Fruit fly (Drosophila melanogaster): ENCODE measurements around the gene CG17712.

DNA sequence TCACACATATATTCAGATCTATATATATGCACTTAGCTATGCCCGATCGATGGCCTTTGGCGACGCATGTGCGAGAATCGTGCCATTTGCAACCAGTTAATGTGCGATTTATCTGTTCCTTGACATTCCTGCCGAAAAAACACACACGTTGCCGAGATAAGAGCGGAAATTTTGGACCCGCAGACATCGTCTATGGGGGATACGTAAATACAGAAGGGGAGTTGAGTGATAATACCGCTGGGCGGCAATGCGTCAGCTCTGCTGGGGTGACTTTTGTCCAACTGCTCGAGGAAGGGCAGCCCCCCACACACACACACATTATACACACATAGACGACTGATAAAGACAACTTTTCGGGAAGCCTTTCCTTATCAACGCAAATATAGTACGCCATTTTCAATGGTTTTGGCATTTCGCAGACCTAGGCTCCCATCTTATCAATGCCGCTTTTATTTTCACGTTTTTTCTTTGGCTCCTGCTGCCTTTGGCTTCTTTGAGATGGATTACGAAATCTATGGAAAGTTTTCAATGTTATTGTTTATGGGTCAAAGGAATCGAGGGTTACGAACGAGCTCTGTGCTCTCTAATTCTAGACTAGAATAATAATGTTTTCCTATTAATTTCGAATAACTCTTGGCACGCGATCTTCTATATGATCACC is 30.9 kb downstream of the CG17712 start:
- TF ChIP-seq Lpt (GFP tag; optimal IDR thresholded peaks at IDR 0.05) (no peak), Sox102F (GFP tag; optimal IDR thresholded peaks at IDR 0.05) (no peak), Blimp-1 (GFP tag; optimal IDR thresholded peaks at IDR 0.05) (no peak), net (GFP tag; optimal IDR thresholded peaks at IDR 0.05) (no peak), cyc (GFP tag; optimal IDR thresholded peaks at IDR 0.05) (no peak), OdsH (GFP tag; optimal IDR thresholded peaks at IDR 0.05) (no peak), CG11294 (GFP tag; IDR thresholded peaks at IDR 0.05) (no peak), fkh (GFP tag; optimal IDR thresholded peaks at IDR 0.05) (peak; percentile 33), CG7368 (GFP tag; optimal IDR thresholded peaks at IDR 0.05) (no peak), CG10669 (GFP tag; optimal IDR thresholded peaks at IDR 0.05) (no peak), Smox (GFP tag; optimal IDR thresholded peaks at IDR 0.05) (no peak), Ets21C (GFP tag; optimal IDR thresholded peaks at IDR 0.05) (no peak)

All from whole organism, prepupa.